Worm (Caenorhabditis elegans) whole organism, late embryonic: ENCODE results near the gene T28C6.3.
A peak's percentile ranks its signal among the peaks of the same experiment; 100 is the strongest.

ENCODE experiments used
- F13H6.1 ChIP-seq: sonication (generic microtip); optimal IDR thresholded peaks from 2 replicates; lab custom pipeline; 2016; ENCODE audit warnings: missing genetic modification characterization, missing compliant biosample characterization
- elt-2 ChIP-seq: sonication (generic microtip); optimal IDR thresholded peaks from 2 replicates; lab custom pipeline; 2016; ENCODE audit warnings: missing genetic modification reagents, missing genetic modification characterization, missing compliant biosample characterization
- nfya-1 ChIP-seq: sonication (generic microtip); optimal IDR thresholded peaks from 2 replicates; lab custom pipeline; 2017; ENCODE audit warnings: missing genetic modification characterization, mild to moderate bottlenecking, missing compliant biosample characterization, antibody characterized with exemption, moderate library complexity
- syd-9 ChIP-seq: sonication (generic microtip); optimal IDR thresholded peaks from 2 replicates; lab custom pipeline; 2016; ENCODE audit warnings: mild to moderate bottlenecking, missing genetic modification characterization, moderate library complexity, missing compliant biosample characterization

T28C6.3 gene

DNA sequence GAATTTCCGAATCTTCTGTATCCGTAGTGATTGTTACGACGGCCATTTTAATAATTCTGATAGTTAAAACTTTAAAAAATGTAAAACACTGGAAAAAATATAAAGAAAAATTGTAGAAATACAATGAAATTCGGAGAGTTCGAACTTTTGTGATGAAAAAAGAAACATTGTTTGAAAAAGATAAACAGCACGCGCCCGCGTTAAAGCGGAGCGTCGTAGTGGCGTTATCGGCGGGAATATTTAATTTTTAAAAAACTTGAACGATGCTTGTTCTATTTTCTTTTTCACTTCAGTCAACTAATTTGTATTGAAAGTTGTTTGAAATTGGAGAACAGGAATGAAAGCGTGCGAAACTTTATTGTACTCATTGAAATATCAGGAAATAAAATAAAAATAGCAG lies 49.5 kb downstream of the T28C6.3 start, which contains the start of gene npp-23:
npp-23 (minus strand) TSS at position 56 of the 400 bp plus-strand sequence.
- TF ChIP-seq elt-2 (tag; lab: Kevin White, UChicago) (peak; percentile 7), syd-9 (no peak), nfya-1 (tag; lab: Kevin White, UChicago) (peak; percentile 13), F13H6.1 (tag; lab: Kevin White, UChicago) (no peak)
